Worm (Caenorhabditis elegans): ENCODE results near the gene K07B1.7.

The K07B1.7 gene

DNA sequence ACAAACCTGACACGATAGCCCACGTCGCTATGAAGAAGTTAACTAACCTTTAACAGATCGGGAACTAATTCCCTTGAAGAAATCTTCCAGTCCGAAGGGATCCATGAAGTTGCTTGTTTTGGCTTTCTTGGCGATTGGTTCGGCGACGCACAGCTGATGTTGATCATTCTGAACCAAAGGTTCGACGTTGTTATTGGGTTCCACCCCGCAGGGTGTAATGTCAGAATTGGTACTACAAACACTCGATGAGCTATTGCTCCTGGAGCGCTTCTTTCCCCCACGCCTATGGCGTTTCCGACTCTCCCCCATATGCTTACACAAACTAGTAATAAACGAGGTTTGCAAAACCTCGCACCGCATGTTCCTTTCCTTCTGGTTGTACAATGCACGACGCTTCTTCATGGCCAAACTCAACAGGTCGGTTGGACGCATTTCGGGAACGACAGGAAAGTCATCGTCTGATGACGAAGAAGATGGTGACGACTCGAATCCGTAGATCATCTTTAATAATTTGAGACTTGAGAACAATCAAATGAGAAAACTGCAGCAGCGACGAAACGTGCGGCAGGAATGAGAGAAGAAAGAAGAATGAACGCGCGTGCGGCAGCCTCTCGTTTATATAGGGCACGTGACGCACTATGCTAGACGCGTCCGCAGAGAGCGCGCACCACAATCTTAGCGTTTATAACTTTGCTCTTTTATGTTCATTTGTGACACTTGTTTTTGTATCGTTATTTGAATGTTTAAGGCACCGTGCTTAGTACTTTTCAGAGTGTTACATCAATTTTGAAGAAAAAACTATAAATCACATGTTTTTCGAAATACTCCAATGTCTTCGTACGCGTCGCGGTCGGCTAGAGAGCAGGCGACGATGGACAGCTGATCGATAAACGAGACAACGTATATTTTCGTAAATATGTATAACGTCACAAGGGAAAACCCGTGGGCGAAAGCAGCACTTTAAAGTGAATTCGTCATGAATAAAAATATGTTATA, 2.8 kb downstream of the K07B1.7 start, which contains the start of gene tos-1 (continued):
- TF ChIP-seq rpc-1 (optimal IDR thresholded peaks at IDR 0.05) (no peak), rpc-1 (tag; optimal IDR thresholded peaks at IDR 0.05) (no peak), cebp-2 (GFP tag; IDR thresholded peaks at IDR 0.05) (no peak; the same call in 1 of the 2 replicates), ztf-6 (GFP tag; IDR thresholded peaks at IDR 0.05) (peak; percentile 91), die-1 (tag; optimal IDR thresholded peaks at IDR 0.05) (peak; percentile 88), mxl-1 (tag; optimal IDR thresholded peaks at IDR 0.05) (no peak), tlf-1 (GFP tag; optimal IDR thresholded peaks at IDR 0.05) (peak; percentile 96), F55B11.4 (tag; optimal IDR thresholded peaks at IDR 0.05; ENCODE audit: borderline replicate concordance, insufficient read depth) (no peak), B0019.2 (GFP tag; conservative IDR thresholded peaks at IDR 0.05) (peak; percentile 60; the same call in 1 of the 2 replicates), nfyb-1 (GFP tag; IDR thresholded peaks at IDR 0.05) (peak; percentile 96), Y95B8A.8 (GFP tag; IDR thresholded peaks at IDR 0.05) (peak; percentile 96), rcor-1 (GFP tag; IDR thresholded peaks at IDR 0.05) (peak; percentile 81), efl-1 (GFP tag; optimal IDR thresholded peaks at IDR 0.05) (peak; percentile 36), snpc-1.3 (tag; optimal IDR thresholded peaks at IDR 0.05; ENCODE audit: insufficient read depth) (no peak), Y53G8AR.9 (GFP tag; conservative IDR thresholded peaks at IDR 0.05) (peak; percentile 97), K11D2.4 (GFP tag; IDR thresholded peaks at IDR 0.05) (peak; percentile 97), attf-3 (GFP tag; conservative IDR thresholded peaks at IDR 0.05) (peak; percentile 87), mel-28 (tag; optimal IDR thresholded peaks at IDR 0.05; ENCODE audit: borderline replicate concordance) (peak; percentile 78), gei-17 (GFP tag; optimal IDR thresholded peaks at IDR 0.05) (peak; percentile 89), ztf-22 (GFP tag; optimal IDR thresholded peaks at IDR 0.05) (peak; percentile 93), ekl-4 (GFP tag; IDR thresholded peaks at IDR 0.05) (peak; percentile 97), Y53F4B.3 (GFP tag; IDR thresholded peaks at IDR 0.05) (peak; percentile 7; the same call in 1 of the 2 replicates), attf-5 (GFP tag; optimal IDR thresholded peaks at IDR 0.05) (peak; percentile 95), F22D6.2 (tag; optimal IDR thresholded peaks at IDR 0.05) (peak; percentile 87), hlh-26 (GFP tag; conservative IDR thresholded peaks at IDR 0.05) (no peak), aptf-2 (GFP tag; conservative IDR thresholded peaks at IDR 0.05) (0 out of 2 replicates have a peak, but pooled peaks have one; percentile 42), bed-1 (GFP tag; IDR thresholded peaks at IDR 0.05) (no peak), dpl-1 (GFP tag; optimal IDR thresholded peaks at IDR 0.05) (peak; percentile 44), tbx-9 (tag; optimal IDR thresholded peaks at IDR 0.05; ENCODE audit: borderline replicate concordance) (no peak), bed-2 (GFP tag; IDR thresholded peaks at IDR 0.05) (no peak), ztf-26 (tag; optimal IDR thresholded peaks at IDR 0.05) (peak; percentile 99), snpc-3.4 (tag; optimal IDR thresholded peaks at IDR 0.05) (peak; percentile 48), madf-10 (tag; optimal IDR thresholded peaks at IDR 0.05) (peak; percentile 96), C17E4.6 (GFP tag; IDR thresholded peaks at IDR 0.05) (peak; percentile 86), hmg-1.2 (GFP tag; IDR thresholded peaks at IDR 0.05) (peak; percentile 82), snpc-4 (GFP tag; optimal IDR thresholded peaks at IDR 0.05) (peak; percentile 27), snpc-4 (tag; optimal IDR thresholded peaks at IDR 0.05) (peak; percentile 70 to 87 (median 80)), somi-1 (GFP tag; optimal IDR thresholded peaks at IDR 0.05) (peak; percentile 98), nhr-120 (GFP tag; IDR thresholded peaks at IDR 0.05) (no peak), F52B5.7 (tag; optimal IDR thresholded peaks at IDR 0.05) (peak; percentile 81), mes-4 (tag; optimal IDR thresholded peaks at IDR 0.05) (no peak), lin-54 (GFP tag; optimal IDR thresholded peaks at IDR 0.05) (peak; percentile 92), sptf-2 (GFP tag; optimal IDR thresholded peaks at IDR 0.05) (no peak), akir-1 (GFP tag; optimal IDR thresholded peaks at IDR 0.05) (peak; percentile 4), F39B2.1 (GFP tag; IDR thresholded peaks at IDR 0.05) (no peak), unc-130 (GFP tag; optimal IDR thresholded peaks at IDR 0.05) (peak; percentile 21)

All from whole organism, young adult.